Worm (Caenorhabditis elegans) whole organism, young adult: Measurements from ENCODE around the gene skr-17.

Experiments
- F57A8.1 ChIP-seq: fragments of 200-800 bp; sonication (Bioruptor generic); optimal IDR thresholded peaks from 2 replicates; lab custom pipeline; 2018; ENCODE audit warnings: mild to moderate bottlenecking, missing genetic modification characterization, moderate library complexity, missing compliant biosample characterization
- akir-1 ChIP-seq: fragments of 200-800 bp; sonication (Bioruptor generic); optimal IDR thresholded peaks from 2 replicates; lab custom pipeline; 2018; ENCODE audit warnings: mild to moderate bottlenecking, missing genetic modification characterization, moderate library complexity, missing compliant biosample characterization
- atf-7 ChIP-seq: sonication (generic microtip); optimal IDR thresholded peaks from 2 replicates; lab custom pipeline; 2017; ENCODE audit warnings: mild to moderate bottlenecking, missing genetic modification characterization, missing compliant biosample characterization
- cebp-2 ChIP-seq: fragments of 200-800 bp; sonication (Bioruptor generic); IDR thresholded peaks from 2 replicates; pipeline ENCODE4 v1.3.6; 2022; ENCODE audit warnings: missing genetic modification characterization, missing compliant biosample characterization
- gei-17 ChIP-seq: fragments of 200-800 bp; sonication (Bioruptor generic); optimal IDR thresholded peaks from 2 replicates; lab custom pipeline; 2018; ENCODE audit warnings: mild to moderate bottlenecking, missing genetic modification characterization, missing compliant biosample characterization
- lin-35 ChIP-seq, 3 experiments: fragments of 150-350 bp in 2 of 3; sonication (generic microtip) in 1 of 3; optimal IDR thresholded peaks; 2 replicates each; lab custom pipeline; 2014 to 2018; ENCODE audit warnings: missing biosample characterization in 3 of 3, missing genetic modification characterization in 3 of 3, missing genetic modification reagents in 3 of 3
- madf-10 ChIP-seq: sonication (generic microtip); optimal IDR thresholded peaks from 2 replicates; lab custom pipeline; 2016; ENCODE audit warnings: mild to moderate bottlenecking, missing genetic modification characterization, missing compliant biosample characterization
- madf-6 ChIP-seq: fragments of 200-800 bp; sonication (Bioruptor generic); IDR thresholded peaks from 2 replicates; pipeline ENCODE4 v1.3.6; 2022; ENCODE audit warnings: missing genetic modification reagents, missing genetic modification characterization, missing compliant biosample characterization
- nfya-1 ChIP-seq: sonication (generic microtip); optimal IDR thresholded peaks from 2 replicates; lab custom pipeline; 2017; ENCODE audit warnings: antibody characterized with exemption, missing compliant biosample characterization, missing genetic modification characterization, borderline replicate concordance; ENCODE audit not compliant: insufficient read depth
- nhr-179 ChIP-seq: sonication (generic microtip); optimal IDR thresholded peaks from 2 replicates; lab custom pipeline; 2016; ENCODE audit warnings: mild to moderate bottlenecking, missing genetic modification characterization, missing compliant biosample characterization
- snpc-4 ChIP-seq, 5 experiments: fragments of 150-350 bp in 1 of 5; sonication (generic microtip) in 4 of 5; optimal IDR thresholded peaks; 2 replicates each; lab custom pipeline; 2014 to 2018; ENCODE audit warnings: missing genetic modification characterization in 5 of 5, missing biosample characterization in 3 of 5, antibody characterized with exemption in 2 of 5, mild to moderate bottlenecking in 2 of 5, missing compliant biosample characterization in 2 of 5, missing genotype in 2 of 5, moderate library complexity in 2 of 5, missing genetic modification reagents in 1 of 5
- zfh-2 ChIP-seq: fragments of 200-800 bp; sonication (Bioruptor generic); conservative IDR thresholded peaks from 2 replicates; pipeline ENCODE4 v1.3.6; 2022; ENCODE audit warnings: missing genetic modification reagents, missing genetic modification characterization, missing compliant biosample characterization

DNA sequence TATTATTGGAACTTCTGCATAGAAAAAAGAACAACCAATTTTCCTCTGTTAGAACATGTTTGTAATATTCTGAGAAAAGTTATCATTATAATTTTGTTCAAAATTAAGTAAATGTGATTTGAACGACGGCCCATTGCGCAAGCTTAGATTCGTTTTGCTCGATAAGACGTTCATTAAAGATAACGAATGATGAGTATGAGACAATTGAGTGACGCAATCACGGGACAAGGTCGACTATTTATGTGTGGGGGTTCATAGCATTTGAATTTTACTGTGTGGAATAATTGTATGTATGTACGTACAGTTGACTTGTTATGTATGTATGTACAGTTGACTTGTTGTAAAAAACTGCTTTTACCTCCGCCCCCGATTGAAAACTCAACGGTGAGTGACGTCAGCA, 36.0 kb downstream of the skr-17 start:
- TF ChIP-seq lin-35 (GFP tag; optimal IDR thresholded peaks at IDR 0.05; lab: Kevin White, UChicago): no peak
- no peak for TF ChIP-seq zfh-2 (GFP tag; lab: Robert Waterston, UW)
- TF ChIP-seq atf-7 (tag; lab: Kevin White, UChicago): no peak
- TF ChIP-seq madf-6 (GFP tag; lab: Robert Waterston, UW): no peak
- TF ChIP-seq cebp-2 (GFP tag; lab: Robert Waterston, UW): no peak
- TF ChIP-seq nhr-179 (tag; lab: Kevin White, UChicago): no peak
- no peak for TF ChIP-seq snpc-4 (GFP tag; optimal IDR thresholded peaks at IDR 0.05; lab: Kevin White, UChicago)
- TF ChIP-seq snpc-4 (tag; optimal IDR thresholded peaks at IDR 0.05; lab: Kevin White, UChicago): no peak
- no peak for TF ChIP-seq akir-1 (GFP tag; lab: Kevin White, UChicago)
- no peak for TF ChIP-seq nfya-1 (tag; lab: Kevin White, UChicago)
- no peak for TF ChIP-seq F57A8.1 (GFP tag; lab: Kevin White, UChicago)
- TF ChIP-seq madf-10: no peak
- no peak for TF ChIP-seq gei-17 (GFP tag; lab: Kevin White, UChicago)
